Fruit fly (Drosophila melanogaster): ENCODE measurements around the gene Col4a1.

- no peak for TF ChIP-seq CG5204 (GFP tag; optimal IDR thresholded peaks at IDR 0.05)
- no peak for TF ChIP-seq Clk (GFP tag; optimal IDR thresholded peaks at IDR 0.05)
- no peak for TF ChIP-seq bab1 (GFP tag; optimal IDR thresholded peaks at IDR 0.05)
- no peak for TF ChIP-seq CG11617 (GFP tag; optimal IDR thresholded peaks at IDR 0.05)
- TF ChIP-seq CG7101 (tag; optimal IDR thresholded peaks at IDR 0.05): no peak
- no peak for TF ChIP-seq CG1620 (GFP tag; optimal IDR thresholded peaks at IDR 0.05)
- no peak for TF ChIP-seq CG14711 (tag; optimal IDR thresholded peaks at IDR 0.05)
- no peak for TF ChIP-seq Hr96 (GFP tag; optimal IDR thresholded peaks at IDR 0.05)
- no peak for TF ChIP-seq CG7045 (GFP tag; optimal IDR thresholded peaks at IDR 0.05)
Measured at dm6 chr2L:5037402-5037860, 8.0 kb downstream of the Col4a1 start, which contains the start of the genes CG14042 and SP555.
